Worm (Caenorhabditis elegans): ENCODE data around the gene ZK757.1.
A peak's percentile ranks its signal among the peaks of the same experiment; 100 is the strongest.

DNA sequence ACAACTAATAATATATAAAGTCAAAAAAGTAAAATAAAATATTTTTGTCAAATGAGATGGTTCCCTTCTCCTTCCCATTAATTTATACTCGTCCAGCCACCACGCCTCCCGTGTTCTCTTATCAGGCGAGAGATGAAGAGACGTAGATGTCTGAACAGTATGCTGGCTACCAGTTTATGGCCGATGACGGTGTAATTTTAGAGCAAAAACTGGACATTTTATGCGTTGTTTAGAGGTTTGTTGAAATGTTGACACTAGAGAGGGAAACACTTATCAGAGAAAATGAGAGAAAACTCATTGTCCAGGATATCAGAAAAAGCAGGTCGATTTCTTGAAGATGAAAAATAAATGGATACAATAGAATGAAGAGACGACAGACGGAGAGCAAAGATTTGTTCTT is 13.8 kb downstream of the ZK757.1 start:
- TF ChIP-seq zag-1 (tag; optimal IDR thresholded peaks at IDR 0.05): no peak
- TF ChIP-seq fos-1 (tag; optimal IDR thresholded peaks at IDR 0.05): no peak
- TF ChIP-seq tlp-1 (tag; optimal IDR thresholded peaks at IDR 0.05): no peak
- TF ChIP-seq ceh-82 (tag; optimal IDR thresholded peaks at IDR 0.05): no peak
- TF ChIP-seq mdl-1 (tag; optimal IDR thresholded peaks at IDR 0.05): no peak
- TF ChIP-seq nhr-11 (tag; optimal IDR thresholded peaks at IDR 0.05): no peak
- no peak for TF ChIP-seq nhr-77 (tag; optimal IDR thresholded peaks at IDR 0.05)
- TF ChIP-seq unc-130 (tag; optimal IDR thresholded peaks at IDR 0.05): no peak
- TF ChIP-seq pqm-1 (tag; optimal IDR thresholded peaks at IDR 0.05): no peak
- TF ChIP-seq ama-1 (optimal IDR thresholded peaks at IDR 0.05): no peak
- TF ChIP-seq ztf-4 (tag; optimal IDR thresholded peaks at IDR 0.05): no peak
- TF ChIP-seq blmp-1 (tag; optimal IDR thresholded peaks at IDR 0.05): peak; percentile 3
- TF ChIP-seq lin-13 (GFP tag; optimal IDR thresholded peaks at IDR 0.05): no peak
